Worm (Caenorhabditis elegans) whole organism, midembryonic: ENCODE measurements around the gene paf-2.

Experiments used
- T22C8.4 ChIP-seq: fragments of 200-800 bp; sonication (Bioruptor generic); IDR thresholded peaks from 2 replicates; pipeline ENCODE4 v1.3.6; 2022; ENCODE audit warnings: missing genetic modification characterization, missing compliant biosample characterization
- cog-1 ChIP-seq: sonication (generic microtip); optimal IDR thresholded peaks from 2 replicates; lab custom pipeline; 2016; ENCODE audit warnings: missing genetic modification characterization, missing compliant biosample characterization
- flt-1 ChIP-seq: fragments of 200-800 bp; sonication (Bioruptor generic); IDR thresholded peaks from 2 replicates; pipeline ENCODE4 v1.3.6; 2022; ENCODE audit warnings: missing genetic modification characterization, missing compliant biosample characterization
- klf-2 ChIP-seq: fragments of 200-800 bp; sonication (Bioruptor generic); conservative IDR thresholded peaks from 2 replicates; pipeline ENCODE4 v1.3.6; 2022; ENCODE audit warnings: missing genetic modification reagents, missing genetic modification characterization, missing compliant biosample characterization
- med-1 ChIP-seq: sonication (generic microtip); optimal IDR thresholded peaks from 2 replicates; lab custom pipeline; 2017; ENCODE audit warnings: missing genetic modification characterization, mild to moderate bottlenecking, missing compliant biosample characterization, antibody characterized with exemption, missing genetic modification reagents; ENCODE audit not compliant: insufficient read depth
- ref-1 ChIP-seq: fragments of 200-800 bp; sonication (Bioruptor generic); conservative IDR thresholded peaks from 2 replicates; pipeline ENCODE4 v1.3.6; 2022; ENCODE audit warnings: missing genetic modification reagents, missing genetic modification characterization, missing compliant biosample characterization
- tab-1 ChIP-seq: fragments of 200-800 bp; sonication (Bioruptor generic); IDR thresholded peaks from 2 replicates; pipeline ENCODE4 v1.3.6; 2022; ENCODE audit warnings: missing genetic modification characterization, missing compliant biosample characterization
- ztf-23 ChIP-seq: fragments of 200-800 bp; sonication (Bioruptor generic); IDR thresholded peaks from 2 replicates; pipeline ENCODE4 v1.3.6; 2022; ENCODE audit warnings: missing genetic modification reagents, missing genetic modification characterization, missing compliant biosample characterization
- ztf-29 ChIP-seq: fragments of 200-800 bp; sonication (Bioruptor generic); IDR thresholded peaks from 2 replicates; pipeline ENCODE4 v1.3.6; 2022; ENCODE audit warnings: missing genetic modification reagents, missing genetic modification characterization, missing compliant biosample characterization

Gene paf-2

DNA sequence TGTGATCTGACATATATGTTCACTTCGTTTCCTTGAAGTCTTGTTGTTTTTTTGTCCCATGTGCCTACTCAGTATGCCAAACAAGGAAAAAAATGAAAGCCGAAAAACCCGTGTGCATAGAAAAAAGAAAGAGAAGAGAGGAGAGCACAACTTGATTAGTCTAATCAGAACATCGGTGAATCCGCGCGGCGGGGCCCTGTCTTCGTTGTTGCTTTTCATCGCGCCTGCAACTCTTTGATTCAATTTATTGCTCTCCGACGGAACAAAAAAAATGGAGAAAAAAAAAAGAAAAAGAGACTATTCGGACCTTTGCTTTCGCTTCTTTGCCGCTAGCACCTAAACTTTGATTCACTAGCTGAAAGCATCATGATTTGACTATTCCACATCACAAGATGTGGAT is 17.4 kb upstream of the paf-2 start:
- TF ChIP-seq ref-1 (GFP tag; lab: Robert Waterston, UW) (no peak), klf-2 (GFP tag; lab: Robert Waterston, UW) (no peak), ztf-23 (no peak), ztf-29 (GFP tag; lab: Robert Waterston, UW) (no peak), flt-1 (GFP tag; lab: Robert Waterston, UW) (no peak), cog-1 (no peak), T22C8.4 (no peak), tab-1 (no peak), med-1 (GFP tag; lab: Kevin White, UChicago) (no peak)

- no peak for TF ChIP-seq ztf-23
- no peak for TF ChIP-seq ztf-29 (GFP tag; lab: Robert Waterston, UW)
- no peak for TF ChIP-seq cog-1
- no peak for TF ChIP-seq flt-1 (GFP tag; lab: Robert Waterston, UW)
- no peak for TF ChIP-seq tab-1
- TF ChIP-seq klf-2 (GFP tag; lab: Robert Waterston, UW) = no peak
- TF ChIP-seq med-1 (GFP tag; lab: Kevin White, UChicago) = no peak
- TF ChIP-seq ref-1 (GFP tag; lab: Robert Waterston, UW) = no peak
- TF ChIP-seq T22C8.4 = no peak
Measured at ce11 chrX:4311668-4312067, 14.1 kb upstream of the paf-2 start, which contains the start of gene C52B9.8. Gene C52B9.8, minus strand, starts transcription at chrX:4311768.

ce11 chrX:4307559-4308005 is 10.0 kb upstream of the paf-2 start:
- no peak for TF ChIP-seq med-1 (GFP tag; lab: Kevin White, UChicago)
- TF ChIP-seq tab-1 = peak; percentile 55; the same call in 1 of the 2 replicates
- TF ChIP-seq cog-1 = no peak
- no peak for TF ChIP-seq ref-1 (GFP tag; lab: Robert Waterston, UW)
- no peak for TF ChIP-seq klf-2 (GFP tag; lab: Robert Waterston, UW)
- TF ChIP-seq ztf-29 (GFP tag; lab: Robert Waterston, UW) = 0 out of 2 replicates have a peak, but pooled peaks have one; percentile 29
- peak; percentile 35; the same call in 1 of the 2 replicates for TF ChIP-seq T22C8.4
- TF ChIP-seq flt-1 (GFP tag; lab: Robert Waterston, UW) = no peak
- no peak for TF ChIP-seq ztf-23

- TF ChIP-seq ztf-29 (GFP tag; lab: Robert Waterston, UW) (no peak), med-1 (GFP tag; lab: Kevin White, UChicago) (no peak), ztf-23 (no peak), klf-2 (GFP tag; lab: Robert Waterston, UW) (no peak), T22C8.4 (no peak), tab-1 (no peak), cog-1 (no peak), ref-1 (GFP tag; lab: Robert Waterston, UW) (no peak), flt-1 (GFP tag; lab: Robert Waterston, UW) (no peak)
Measured at ce11 chrX:4306861-4307260, 9.3 kb upstream of the paf-2 start, which contains the start of gene pqn-15. Gene pqn-15, minus strand, starts transcription at chrX:4306961.

DNA sequence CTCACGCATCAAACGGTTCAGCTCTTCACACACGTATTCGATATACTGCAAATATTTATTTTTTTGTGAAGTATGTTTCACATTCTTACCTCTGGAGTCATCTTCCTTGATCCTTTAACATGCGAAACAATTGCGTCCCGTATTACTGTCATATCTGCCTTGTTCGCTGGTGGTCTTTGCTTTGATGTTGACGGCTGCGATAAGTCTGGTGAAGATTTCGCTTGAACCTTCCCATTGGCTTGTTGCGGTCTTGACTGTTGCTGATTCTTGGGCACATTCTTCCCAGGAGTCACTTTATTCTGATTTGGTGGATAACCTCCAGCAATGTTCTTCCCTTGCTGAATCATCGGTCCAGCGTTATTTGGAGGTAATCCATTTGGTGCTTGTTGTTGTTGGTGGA is 5.7 kb upstream of the paf-2 start:
- TF ChIP-seq klf-2 (GFP tag; lab: Robert Waterston, UW) (no peak), ztf-29 (GFP tag; lab: Robert Waterston, UW) (no peak), med-1 (GFP tag; lab: Kevin White, UChicago) (no peak), ref-1 (GFP tag; lab: Robert Waterston, UW) (no peak)

DNA sequence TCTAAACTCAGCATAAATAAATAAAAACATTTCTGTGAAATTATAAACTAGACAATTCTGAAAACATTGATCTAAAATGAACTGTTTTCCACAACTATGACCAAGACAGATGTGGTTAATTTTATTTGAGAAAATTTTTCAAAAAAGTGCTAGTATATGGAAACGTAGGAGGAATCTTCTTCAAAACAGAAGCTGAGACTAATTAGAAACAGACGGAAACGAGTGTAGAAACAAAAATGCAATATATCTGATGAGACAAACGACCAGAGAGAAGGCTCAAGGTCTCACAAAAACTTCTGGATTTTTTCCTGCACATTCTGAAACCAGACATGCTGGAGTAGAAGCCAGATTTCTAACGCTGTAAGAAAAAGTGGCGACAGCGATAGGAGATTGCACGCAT is 1.6 kb downstream of the paf-2 start:
- no peak for TF ChIP-seq tab-1
- no peak for TF ChIP-seq cog-1
- TF ChIP-seq klf-2 (GFP tag; lab: Robert Waterston, UW) = no peak
- no peak for TF ChIP-seq ztf-23
- TF ChIP-seq ref-1 (GFP tag; lab: Robert Waterston, UW) = no peak
- no peak for TF ChIP-seq T22C8.4
- TF ChIP-seq flt-1 (GFP tag; lab: Robert Waterston, UW) = no peak
- no peak for TF ChIP-seq ztf-29 (GFP tag; lab: Robert Waterston, UW)
- no peak for TF ChIP-seq med-1 (GFP tag; lab: Kevin White, UChicago)

- TF ChIP-seq ztf-29 (GFP tag; lab: Robert Waterston, UW) = no peak
- TF ChIP-seq klf-2 (GFP tag; lab: Robert Waterston, UW) = no peak
- TF ChIP-seq flt-1 (GFP tag; lab: Robert Waterston, UW) = no peak
- no peak for TF ChIP-seq med-1 (GFP tag; lab: Kevin White, UChicago)
- TF ChIP-seq T22C8.4 = no peak
- no peak for TF ChIP-seq ztf-23
- TF ChIP-seq ref-1 (GFP tag; lab: Robert Waterston, UW) = no peak
- TF ChIP-seq tab-1 = no peak
- no peak for TF ChIP-seq cog-1
Measured at ce11 chrX:4294957-4295356, 2.6 kb downstream of the paf-2 start.

DNA sequence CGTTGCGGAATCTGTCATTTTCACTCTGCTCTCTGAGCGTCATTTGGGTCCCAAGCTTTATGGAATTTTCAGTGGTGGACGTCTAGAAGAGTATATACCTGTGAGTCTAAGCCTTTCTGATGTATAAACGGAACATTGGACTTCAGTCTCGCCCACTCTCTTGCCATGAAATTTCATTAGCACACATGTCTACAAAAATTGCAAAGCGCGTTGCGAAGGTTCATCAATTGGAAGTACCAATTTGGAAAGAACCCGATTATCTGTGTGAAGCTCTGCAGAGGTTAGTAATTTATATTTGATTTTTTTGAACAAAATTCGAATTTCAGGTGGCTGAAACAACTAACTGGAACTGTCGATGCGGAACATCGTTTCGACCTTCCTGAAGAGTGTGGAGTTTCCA is 7.7 kb downstream of the paf-2 start:
- no peak for TF ChIP-seq klf-2 (GFP tag; lab: Robert Waterston, UW)

ce11 chrX:4285669-4286174 is 11.8 kb downstream of the paf-2 start, which contains the start of gene cka-2:
Gene cka-2, plus strand, starts transcription at chrX:4286124.
- no peak for TF ChIP-seq ztf-29 (GFP tag; lab: Robert Waterston, UW)
- no peak for TF ChIP-seq ref-1 (GFP tag; lab: Robert Waterston, UW)
- no peak for TF ChIP-seq flt-1 (GFP tag; lab: Robert Waterston, UW)
- TF ChIP-seq T22C8.4 = no peak
- no peak for TF ChIP-seq cog-1
- TF ChIP-seq ztf-23 = no peak
- TF ChIP-seq tab-1 = no peak
- TF ChIP-seq klf-2 (GFP tag; lab: Robert Waterston, UW) = no peak
- TF ChIP-seq med-1 (GFP tag; lab: Kevin White, UChicago) = no peak

- TF ChIP-seq T22C8.4 (no peak), ztf-29 (GFP tag; lab: Robert Waterston, UW) (no peak), tab-1 (no peak), klf-2 (GFP tag; lab: Robert Waterston, UW) (no peak), med-1 (GFP tag; lab: Kevin White, UChicago) (no peak), flt-1 (GFP tag; lab: Robert Waterston, UW) (no peak), ztf-23 (no peak), ref-1 (GFP tag; lab: Robert Waterston, UW) (no peak), cog-1 (no peak)
Measured at ce11 chrX:4284470-4284869, 13.1 kb downstream of the paf-2 start.
